Worm (Caenorhabditis elegans): ENCODE results near the gene Y54G2A.38.

Y54G2A.38 gene

DNA sequence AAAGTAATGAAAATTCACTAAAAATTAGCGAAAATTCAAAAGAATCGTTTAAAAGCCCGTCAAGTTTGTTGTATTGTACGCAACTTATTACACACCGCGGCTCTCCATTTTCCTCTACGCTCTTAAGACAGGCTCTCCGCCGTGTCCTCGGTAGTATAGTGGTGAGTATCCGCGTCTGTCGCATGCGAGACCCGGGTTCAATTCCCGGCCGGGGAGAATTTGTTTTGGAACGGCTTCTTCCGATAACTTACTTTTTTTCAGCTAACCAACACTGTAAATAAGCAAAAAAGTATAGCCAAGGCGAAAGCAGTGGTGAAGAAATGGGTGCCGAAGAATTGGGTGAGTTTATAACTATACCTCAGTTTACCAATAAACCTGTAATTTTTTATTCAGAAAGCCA lies 42.9 kb downstream of the Y54G2A.38 start (continued):
- TF ChIP-seq K12H6.12 (tag; optimal IDR thresholded peaks at IDR 0.05), result no peak
- no peak for TF ChIP-seq nfya-1 (tag; optimal IDR thresholded peaks at IDR 0.05; ENCODE audit: borderline replicate concordance, insufficient read depth)
- TF ChIP-seq B0019.2 (GFP tag; conservative IDR thresholded peaks at IDR 0.05), result no peak
- TF ChIP-seq mxl-1 (tag; optimal IDR thresholded peaks at IDR 0.05), result no peak
- TF ChIP-seq ceh-79 (tag; optimal IDR thresholded peaks at IDR 0.05), result no peak
- no peak for TF ChIP-seq Y53F4B.3 (GFP tag; IDR thresholded peaks at IDR 0.05)
- no peak for TF ChIP-seq ceh-58 (GFP tag; IDR thresholded peaks at IDR 0.05)
- TF ChIP-seq ztf-3 (GFP tag; optimal IDR thresholded peaks at IDR 0.05), result no peak
- peak; percentile 87 for TF ChIP-seq ztf-25 (GFP tag; IDR thresholded peaks at IDR 0.05)

DNA sequence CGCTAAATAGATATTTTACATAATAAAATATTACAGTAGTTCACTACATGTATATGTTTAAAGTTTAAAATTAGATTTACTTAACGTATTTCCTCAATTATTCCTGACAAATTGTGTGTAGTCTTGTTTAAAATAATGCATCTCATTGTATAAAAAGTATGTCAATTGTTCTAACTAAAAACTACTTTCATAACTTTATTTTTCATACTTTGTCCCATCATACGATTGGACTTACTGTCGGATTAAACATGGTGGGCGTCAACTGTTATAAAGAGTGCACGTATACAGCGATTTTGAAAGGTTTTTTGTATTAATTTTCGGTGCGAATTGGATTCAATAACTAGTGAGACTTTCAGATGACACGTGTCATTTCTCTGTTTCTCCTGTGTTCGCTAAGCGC lies 44.4 kb downstream of the Y54G2A.38 start, which contains the start of gene Y54G2A.32:
TSS of gene Y54G2A.32 (plus strand) at position 301 of the 400 bp plus-strand sequence.
- no peak for TF ChIP-seq C17E4.6 (GFP tag; IDR thresholded peaks at IDR 0.05)
- no peak for TF ChIP-seq ceh-58 (GFP tag; IDR thresholded peaks at IDR 0.05)

DNA sequence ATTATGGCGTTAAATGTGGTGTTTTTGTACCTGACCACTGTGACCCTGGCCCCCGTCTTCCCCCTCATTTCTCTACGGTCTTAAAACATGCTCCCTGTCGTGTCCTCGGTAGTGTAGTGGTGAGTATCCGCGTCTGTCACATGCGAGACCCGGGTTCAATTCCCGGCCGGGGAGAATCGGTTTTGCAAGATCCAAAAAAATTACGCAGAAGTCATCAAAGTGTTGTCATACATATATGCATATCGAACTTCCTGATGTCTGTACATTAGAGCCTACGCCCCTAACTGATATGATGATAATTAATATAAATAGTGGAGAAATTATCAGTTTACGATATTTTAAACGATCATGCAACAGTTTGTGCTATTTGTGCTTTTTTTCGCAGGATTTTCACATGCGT lies 46.3 kb downstream of the Y54G2A.38 start, which contains the start of gene Y54G2A.45:
TSS of gene Y54G2A.45 (plus strand) at position 333 of the 400 bp plus-strand sequence.
- TF ChIP-seq rcor-1 (GFP tag; IDR thresholded peaks at IDR 0.05) (peak; percentile 66), zim-3 (tag; optimal IDR thresholded peaks at IDR 0.05) (peak; percentile 56), athp-1 (tag; optimal IDR thresholded peaks at IDR 0.05) (peak; percentile 60), let-607 (tag; optimal IDR thresholded peaks at IDR 0.05) (peak; percentile 44 to 65), ztf-3 (GFP tag; optimal IDR thresholded peaks at IDR 0.05) (peak; percentile 24), chd-7 (tag; optimal IDR thresholded peaks at IDR 0.05) (peak; percentile 67), cebp-1 (GFP tag; IDR thresholded peaks at IDR 0.05) (no peak), cebp-1 (tag; optimal IDR thresholded peaks at IDR 0.05) (peak; percentile 74), dox-1 (GFP tag; IDR thresholded peaks at IDR 0.05) (peak; percentile 92), K12H6.12 (tag; optimal IDR thresholded peaks at IDR 0.05) (peak; percentile 13), D2030.7 (GFP tag; IDR thresholded peaks at IDR 0.05) (peak; percentile 74), F57A8.1 (GFP tag; optimal IDR thresholded peaks at IDR 0.05) (no peak), egl-18 (GFP tag; IDR thresholded peaks at IDR 0.05) (no peak), ztf-18 (tag; optimal IDR thresholded peaks at IDR 0.05) (peak; percentile 84), F39B2.1 (GFP tag; IDR thresholded peaks at IDR 0.05) (no peak), sea-2 (GFP tag; IDR thresholded peaks at IDR 0.05) (0 out of 2 replicates have a peak, but pooled peaks have one; percentile 11), madf-8 (GFP tag; conservative IDR thresholded peaks at IDR 0.05) (no peak; the same call in 1 of the 2 replicates), attf-5 (GFP tag; optimal IDR thresholded peaks at IDR 0.05) (peak; percentile 43), hmg-20 (GFP tag; IDR thresholded peaks at IDR 0.05) (no peak), unc-62 (GFP tag; optimal IDR thresholded peaks at IDR 0.05) (no peak), snpc-1.3 (tag; optimal IDR thresholded peaks at IDR 0.05; ENCODE audit: insufficient read depth) (peak; percentile 81), hlh-26 (GFP tag; conservative IDR thresholded peaks at IDR 0.05) (no peak), ceh-79 (tag; optimal IDR thresholded peaks at IDR 0.05) (no peak), ceh-27 (GFP tag; optimal IDR thresholded peaks at IDR 0.05) (peak; percentile 20), sptf-2 (GFP tag; optimal IDR thresholded peaks at IDR 0.05) (peak; percentile 84), nfya-1 (tag; optimal IDR thresholded peaks at IDR 0.05; ENCODE audit: borderline replicate concordance, insufficient read depth) (no peak), tlf-1 (GFP tag; optimal IDR thresholded peaks at IDR 0.05) (peak; percentile 52), unc-130 (GFP tag; optimal IDR thresholded peaks at IDR 0.05) (peak; percentile 57), rpc-1 (optimal IDR thresholded peaks at IDR 0.05) (peak; percentile 93), rpc-1 (tag; optimal IDR thresholded peaks at IDR 0.05) (peak; percentile 95), attf-3 (GFP tag; conservative IDR thresholded peaks at IDR 0.05) (peak; percentile 56), ztf-25 (GFP tag; IDR thresholded peaks at IDR 0.05) (peak; percentile 90; the same call in 1 of the 2 replicates), ztf-6 (GFP tag; IDR thresholded peaks at IDR 0.05) (no peak), him-1 (tag; optimal IDR thresholded peaks at IDR 0.05) (peak; percentile 79), ztf-28 (GFP tag; IDR thresholded peaks at IDR 0.05) (no peak), cebp-2 (GFP tag; IDR thresholded peaks at IDR 0.05) (no peak), Y95B8A.8 (GFP tag; IDR thresholded peaks at IDR 0.05) (peak; percentile 76; the same call in 1 of the 2 replicates), egrh-3 (GFP tag; IDR thresholded peaks at IDR 0.05) (peak; percentile 28; the same call in 1 of the 2 replicates), nhr-80 (tag; optimal IDR thresholded peaks at IDR 0.05) (peak; percentile 97), tbx-9 (tag; optimal IDR thresholded peaks at IDR 0.05; ENCODE audit: borderline replicate concordance) (no peak)
